Fruit fly (Drosophila melanogaster) whole organism, prepupa: ENCODE data around the gene iPLA2-VIA.

Source experiments
- Blimp-1 ChIP-seq: fragments of 200-800 bp; sonication (Bioruptor generic); optimal IDR thresholded peaks from 3 replicates; lab custom pipeline; 2017; ENCODE audit warnings: missing biosample characterization, missing genetic modification characterization, mild to moderate bottlenecking, moderate library complexity, missing genetic modification reagents
- CG10669 ChIP-seq: fragments of 200-800 bp; sonication (Bioruptor generic); optimal IDR thresholded peaks from 3 replicates; lab custom pipeline; 2018; ENCODE audit warnings: missing biosample characterization, mild to moderate bottlenecking, missing genetic modification characterization, moderate library complexity
- CG11294 ChIP-seq: fragments of 200-800 bp; sonication (Bioruptor generic); IDR thresholded peaks from 2 replicates; pipeline ENCODE4 v1.3.6; 2022; ENCODE audit warnings: missing biosample characterization, missing genetic modification characterization
- CG11762 ChIP-seq: fragments of 200-800 bp; sonication (Bioruptor generic); optimal IDR thresholded peaks from 3 replicates; lab custom pipeline; 2016; ENCODE audit warnings: missing biosample characterization, missing genetic modification characterization; ENCODE audit not compliant: insufficient read depth
- CG11902 ChIP-seq: fragments of 200-800 bp; sonication (Bioruptor generic); optimal IDR thresholded peaks from 3 replicates; lab custom pipeline; 2016; ENCODE audit warnings: missing biosample characterization, missing genetic modification characterization
- CG1621 ChIP-seq: fragments of 200-800 bp; sonication (Bioruptor generic); optimal IDR thresholded peaks from 3 replicates; lab custom pipeline; 2018; ENCODE audit warnings: missing biosample characterization, mild to moderate bottlenecking, missing genetic modification characterization
- CG16779 ChIP-seq: fragments of 200-800 bp; sonication (Bioruptor generic); optimal IDR thresholded peaks from 3 replicates; lab custom pipeline; 2017; ENCODE audit warnings: missing biosample characterization, mild to moderate bottlenecking, missing genetic modification characterization
- CG3032 ChIP-seq: fragments of 200-800 bp; optimal IDR thresholded peaks from 2 replicates; lab custom pipeline; 2019; ENCODE audit warnings: missing biosample characterization, mild to moderate bottlenecking, missing genetic modification characterization, moderate library complexity
- CG31627 ChIP-seq: fragments of 200-800 bp; sonication (Bioruptor generic); optimal IDR thresholded peaks from 3 replicates; lab custom pipeline; 2016; ENCODE audit warnings: missing biosample characterization, missing genetic modification characterization
- CG32006 ChIP-seq: fragments of 200-800 bp; sonication (Bioruptor generic); optimal IDR thresholded peaks from 3 replicates; lab custom pipeline; 2017; ENCODE audit warnings: missing biosample characterization, mild to moderate bottlenecking, missing genetic modification characterization
- CG34406 ChIP-seq: fragments of 200-800 bp; sonication (Bioruptor generic); optimal IDR thresholded peaks from 3 replicates; lab custom pipeline; 2016; ENCODE audit warnings: missing biosample characterization, missing genetic modification characterization
- CG3919 ChIP-seq: fragments of 200-800 bp; sonication (Bioruptor generic); optimal IDR thresholded peaks from 3 replicates; lab custom pipeline; 2016; ENCODE audit warnings: missing biosample characterization, missing genetic modification characterization
- CG4318 ChIP-seq: fragments of 200-800 bp; sonication (Bioruptor generic); optimal IDR thresholded peaks from 3 replicates; lab custom pipeline; 2017; ENCODE audit warnings: missing biosample characterization, mild to moderate bottlenecking, missing genetic modification characterization
- CG6163 ChIP-seq: fragments of 200-800 bp; sonication (Bioruptor generic); IDR thresholded peaks from 3 replicates; pipeline ENCODE4 v1.3.6; 2022; ENCODE audit warnings: missing biosample characterization, missing genetic modification characterization
- CG6276 ChIP-seq: fragments of 200-800 bp; sonication (Bioruptor generic); optimal IDR thresholded peaks from 2 replicates; lab custom pipeline; 2017; ENCODE audit warnings: missing biosample characterization, mild to moderate bottlenecking, missing genetic modification characterization
- CG6792 ChIP-seq: fragments of 200-800 bp; sonication (Bioruptor generic); optimal IDR thresholded peaks from 3 replicates; lab custom pipeline; 2016; ENCODE audit warnings: missing biosample characterization, missing genetic modification characterization
- CG6808 ChIP-seq: fragments of 200-800 bp; sonication (Bioruptor generic); optimal IDR thresholded peaks from 3 replicates; lab custom pipeline; 2017; ENCODE audit warnings: missing biosample characterization, missing genetic modification characterization, mild to moderate bottlenecking, moderate library complexity, missing genetic modification reagents
- CG6854 ChIP-seq: fragments of 200-800 bp; sonication (Bioruptor generic); optimal IDR thresholded peaks from 2 replicates; lab custom pipeline; 2017; ENCODE audit warnings: missing biosample characterization, mild to moderate bottlenecking, missing genetic modification characterization
- CG7368 ChIP-seq: fragments of 200-800 bp; sonication (Bioruptor generic); optimal IDR thresholded peaks from 3 replicates; lab custom pipeline; 2016; ENCODE audit warnings: missing biosample characterization, missing genetic modification characterization
- CG8319 ChIP-seq: fragments of 200-800 bp; sonication (Bioruptor generic); optimal IDR thresholded peaks from 3 replicates; lab custom pipeline; 2016; ENCODE audit warnings: missing biosample characterization, missing genetic modification characterization
- CG8632 ChIP-seq: fragments of 200-800 bp; sonication (Bioruptor generic); optimal IDR thresholded peaks from 3 replicates; lab custom pipeline; 2016; ENCODE audit warnings: missing biosample characterization, missing genetic modification characterization
- Eip75B ChIP-seq: fragments of 200-800 bp; sonication (Bioruptor generic); optimal IDR thresholded peaks from 3 replicates; lab custom pipeline; 2016; ENCODE audit warnings: missing biosample characterization, missing genetic modification characterization
- Ets21C ChIP-seq: fragments of 200-800 bp; sonication (Bioruptor generic); optimal IDR thresholded peaks from 3 replicates; lab custom pipeline; 2016; ENCODE audit warnings: missing biosample characterization, missing genetic modification characterization
- Ets96B ChIP-seq: fragments of 200-800 bp; optimal IDR thresholded peaks from 2 replicates; lab custom pipeline; 2019; ENCODE audit warnings: missing biosample characterization, mild to moderate bottlenecking, missing genetic modification characterization, moderate library complexity
- Gug ChIP-seq: fragments of 200-800 bp; sonication (Bioruptor generic); IDR thresholded peaks from 2 replicates; pipeline ENCODE4 v1.3.6; 2022; ENCODE audit warnings: missing biosample characterization, missing genetic modification characterization
- Hr38 ChIP-seq: sonication (Bioruptor generic); optimal IDR thresholded peaks from 2 replicates; lab custom pipeline; 2016; ENCODE audit warnings: missing biosample characterization, missing genetic modification characterization
- Hr39 ChIP-seq: fragments of 200-800 bp; sonication (Bioruptor generic); optimal IDR thresholded peaks from 2 replicates; lab custom pipeline; 2016; ENCODE audit warnings: missing biosample characterization, missing genetic modification characterization
- Hr4 ChIP-seq: fragments of 200-800 bp; sonication (Bioruptor generic); optimal IDR thresholded peaks from 3 replicates; lab custom pipeline; 2016; ENCODE audit warnings: missing biosample characterization, missing genetic modification characterization
- Met ChIP-seq: fragments of 200-800 bp; sonication (Bioruptor generic); optimal IDR thresholded peaks from 3 replicates; lab custom pipeline; 2016; ENCODE audit warnings: missing biosample characterization, missing genetic modification characterization
- Smox ChIP-seq: fragments of 200-800 bp; sonication (Bioruptor generic); optimal IDR thresholded peaks from 3 replicates; lab custom pipeline; 2016; ENCODE audit warnings: missing biosample characterization, missing genetic modification characterization
- Sox102F ChIP-seq: fragments of 200-800 bp; sonication (Bioruptor generic); optimal IDR thresholded peaks from 2 replicates; lab custom pipeline; 2016; ENCODE audit warnings: missing biosample characterization, mild to moderate bottlenecking, missing genetic modification characterization
- Sox14 ChIP-seq: fragments of 200-800 bp; sonication (Bioruptor generic); optimal IDR thresholded peaks from 3 replicates; lab custom pipeline; 2016; ENCODE audit warnings: missing biosample characterization, missing genetic modification characterization
- Sox15 ChIP-seq: fragments of 200-800 bp; sonication (Bioruptor generic); optimal IDR thresholded peaks from 3 replicates; lab custom pipeline; 2016; ENCODE audit warnings: missing biosample characterization, missing genetic modification characterization
- acj6 ChIP-seq: fragments of 200-800 bp; sonication (Bioruptor generic); optimal IDR thresholded peaks from 3 replicates; lab custom pipeline; 2016; ENCODE audit warnings: missing biosample characterization, missing genetic modification characterization
- dac ChIP-seq: fragments of 200-800 bp; sonication (Bioruptor generic); optimal IDR thresholded peaks from 2 replicates; lab custom pipeline; 2017; ENCODE audit warnings: missing biosample characterization, mild to moderate bottlenecking, missing genetic modification characterization
- dsx ChIP-seq: fragments of 200-800 bp; optimal IDR thresholded peaks from 3 replicates; lab custom pipeline; 2019; ENCODE audit warnings: missing biosample characterization, mild to moderate bottlenecking, missing genetic modification characterization, moderate library complexity; ENCODE audit not compliant: poor library complexity, severe bottlenecking
- eg ChIP-seq: fragments of 200-800 bp; sonication (Bioruptor generic); IDR thresholded peaks from 3 replicates; pipeline ENCODE4 v1.3.6; 2022; ENCODE audit warnings: missing biosample characterization, missing genetic modification characterization
- esn ChIP-seq: fragments of 200-800 bp; sonication (Bioruptor generic); optimal IDR thresholded peaks from 2 replicates; lab custom pipeline; 2016; ENCODE audit warnings: missing biosample characterization, mild to moderate bottlenecking, missing genetic modification characterization, moderate library complexity
- fd59A ChIP-seq: fragments of 200-800 bp; sonication (Bioruptor generic); optimal IDR thresholded peaks from 2 replicates; lab custom pipeline; 2017; ENCODE audit warnings: missing biosample characterization, mild to moderate bottlenecking, missing genetic modification characterization, missing genetic modification reagents
- fd85E ChIP-seq: fragments of 200-800 bp; sonication (Bioruptor generic); optimal IDR thresholded peaks from 3 replicates; lab custom pipeline; 2016; ENCODE audit warnings: missing biosample characterization, missing genetic modification characterization
- lz ChIP-seq: fragments of 200-800 bp; sonication (Bioruptor generic); optimal IDR thresholded peaks from 3 replicates; lab custom pipeline; 2016; ENCODE audit warnings: missing biosample characterization, missing genetic modification characterization
- net ChIP-seq: fragments of 200-800 bp; sonication (Bioruptor generic); optimal IDR thresholded peaks from 3 replicates; lab custom pipeline; 2016; ENCODE audit warnings: missing biosample characterization, missing genetic modification characterization
- pdm3 ChIP-seq: fragments of 200-800 bp; sonication (Bioruptor generic); optimal IDR thresholded peaks from 3 replicates; lab custom pipeline; 2016; ENCODE audit warnings: missing biosample characterization, missing genetic modification characterization
- spab ChIP-seq: fragments of 200-800 bp; sonication (Bioruptor generic); optimal IDR thresholded peaks from 2 replicates; lab custom pipeline; 2017; ENCODE audit warnings: missing biosample characterization, mild to moderate bottlenecking, missing genetic modification characterization, missing genetic modification reagents
- ss ChIP-seq, 2 experiments: fragments of 200-800 bp; sonication (Bioruptor generic); optimal IDR thresholded peaks; 2 replicates in 1 of 2; 3 replicates in 1 of 2; lab custom pipeline; 2017 to 2018; ENCODE audit warnings: mild to moderate bottlenecking in 2 of 2, missing biosample characterization in 2 of 2, missing genetic modification characterization in 2 of 2, moderate library complexity in 1 of 2
- svp ChIP-seq: fragments of 200-800 bp; sonication (Bioruptor generic); peaks from one replicate; lab custom pipeline; 2016; ENCODE audit warnings: missing biosample characterization, missing genetic modification characterization
- topi ChIP-seq: fragments of 200-800 bp; sonication (Bioruptor generic); optimal IDR thresholded peaks from 3 replicates; lab custom pipeline; 2016; ENCODE audit warnings: missing biosample characterization, missing genetic modification characterization
- vri ChIP-seq: fragments of 200-800 bp; sonication (Bioruptor generic); optimal IDR thresholded peaks from 3 replicates; lab custom pipeline; 2016; ENCODE audit warnings: missing biosample characterization, mild to moderate bottlenecking, missing genetic modification characterization

iPLA2-VIA gene

DNA sequence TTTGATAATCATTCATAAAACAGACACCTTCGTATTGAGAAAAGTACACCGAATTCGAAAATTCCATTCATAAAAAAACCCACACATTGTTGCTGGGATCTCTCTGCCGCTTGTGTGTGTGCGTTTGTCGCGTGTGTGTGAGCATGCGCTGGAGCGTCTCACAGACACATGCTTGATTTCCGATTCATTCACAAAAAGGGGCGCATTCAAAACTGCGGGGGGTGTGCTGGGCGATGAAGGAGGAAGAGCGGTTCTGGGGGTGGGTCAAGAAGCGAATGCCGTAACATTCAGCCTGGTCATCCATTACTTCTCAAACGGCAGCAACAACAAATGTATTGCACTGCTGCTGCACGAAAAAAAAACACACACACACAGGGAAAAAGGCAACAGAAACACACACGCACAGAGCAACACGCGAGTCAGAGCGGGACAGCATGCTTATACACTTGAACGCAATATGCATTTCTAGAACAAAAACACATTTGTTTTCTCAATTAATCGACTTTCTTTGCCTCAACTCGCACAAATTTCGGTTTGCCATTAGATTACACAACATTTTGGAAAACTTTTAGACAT, 10.2 kb downstream of the iPLA2-VIA start (continued):
- TF ChIP-seq Eip75B (GFP tag; lab: Kevin White, UChicago) (peak; percentile 37), Sox14 (GFP tag; lab: Kevin White, UChicago) (peak; percentile 62), CG6792 (no peak), CG3032 (tag; lab: Kevin White, UChicago) (no peak)

DNA sequence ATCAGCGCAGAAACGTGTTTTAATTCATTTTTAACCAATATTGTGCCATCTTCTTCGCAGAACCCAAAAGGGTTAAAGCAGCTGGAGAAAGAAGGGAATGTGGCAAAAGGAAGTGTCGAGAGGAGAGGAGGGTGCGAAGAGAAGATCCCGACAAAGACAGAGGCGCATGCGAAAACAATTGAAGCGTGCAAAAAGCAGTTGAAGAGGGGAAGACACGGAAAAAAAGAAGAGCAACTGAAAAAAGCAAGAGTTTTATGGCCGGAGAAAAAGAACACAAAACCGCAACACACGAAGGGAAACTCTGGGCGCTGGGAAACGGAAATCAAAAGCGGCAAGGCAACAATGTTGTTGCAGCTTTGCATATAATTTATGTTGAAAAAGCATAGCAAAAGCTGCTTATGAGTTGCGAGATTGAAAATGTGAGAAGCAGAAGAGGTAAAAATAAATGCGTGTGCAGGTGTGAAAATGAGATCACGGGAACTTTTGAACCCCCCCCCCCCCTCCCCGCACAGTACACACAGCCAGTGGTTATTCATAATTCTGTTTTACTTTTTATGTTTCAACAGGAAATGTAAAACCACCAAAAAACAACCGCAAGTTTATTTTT, 10.9 kb downstream of the iPLA2-VIA start:
- TF ChIP-seq CG6854 (GFP tag; lab: Kevin White, UChicago): no peak
- TF ChIP-seq Eip75B (GFP tag; lab: Kevin White, UChicago): no peak
- no peak for TF ChIP-seq CG8319 (GFP tag; lab: Kevin White, UChicago)
- no peak for TF ChIP-seq CG32006 (GFP tag; lab: Kevin White, UChicago)
- no peak for TF ChIP-seq CG6792
- TF ChIP-seq Blimp-1: peak; percentile 87
- no peak for TF ChIP-seq CG11294 (GFP tag; lab: Robert Waterston, UW)
- no peak for TF ChIP-seq vri (GFP tag; lab: Kevin White, UChicago)
- no peak for TF ChIP-seq CG7368 (GFP tag; lab: Kevin White, UChicago)
- no peak for TF ChIP-seq CG31627
- no peak for TF ChIP-seq spab (GFP tag; lab: Kevin White, UChicago)
- TF ChIP-seq CG6276 (GFP tag; lab: Kevin White, UChicago): no peak
- no peak for TF ChIP-seq CG34406 (GFP tag; lab: Kevin White, UChicago)
- no peak for TF ChIP-seq pdm3
- no peak for TF ChIP-seq CG11762
- no peak for TF ChIP-seq lz
- TF ChIP-seq Hr39: no peak
- peak; percentile 31 for TF ChIP-seq Sox14 (GFP tag; lab: Kevin White, UChicago)
- no peak for TF ChIP-seq acj6 (GFP tag; lab: Kevin White, UChicago)
- no peak for TF ChIP-seq Gug (GFP tag; lab: Robert Waterston, UW)
- no peak for TF ChIP-seq Ets21C (GFP tag; lab: Kevin White, UChicago)
- TF ChIP-seq fd85E (GFP tag; lab: Kevin White, UChicago): no peak
- no peak for TF ChIP-seq eg (GFP tag; lab: Robert Waterston, UW)
- TF ChIP-seq CG8632: peak; percentile 11
- TF ChIP-seq Hr38 (GFP tag; lab: Kevin White, UChicago): no peak
- TF ChIP-seq ss (GFP tag; optimal IDR thresholded peaks at IDR 0.05; lab: Kevin White, UChicago): peak; percentile 40 to 43
- TF ChIP-seq net (GFP tag; lab: Kevin White, UChicago): no peak
- TF ChIP-seq CG6808: no peak
- TF ChIP-seq esn (GFP tag; lab: Kevin White, UChicago): no peak
- no peak for TF ChIP-seq dac
- TF ChIP-seq topi: no peak
- TF ChIP-seq Hr4 (GFP tag; lab: Kevin White, UChicago): no peak
- TF ChIP-seq CG10669: no peak
- peak; percentile 29 for TF ChIP-seq CG3032 (tag; lab: Kevin White, UChicago)
- no peak for TF ChIP-seq Sox15 (GFP tag; lab: Kevin White, UChicago)
- TF ChIP-seq dsx: peak; percentile 87
- peak; percentile 13 for TF ChIP-seq fd59A (GFP tag; lab: Kevin White, UChicago)
- TF ChIP-seq Sox102F (GFP tag; lab: Kevin White, UChicago): peak; percentile 55
- no peak for TF ChIP-seq CG11902 (GFP tag; lab: Kevin White, UChicago)
- TF ChIP-seq CG3919 (GFP tag; lab: Kevin White, UChicago): no peak
- no peak; the same call in 2 of the 3 replicates for TF ChIP-seq CG6163 (GFP tag; lab: Robert Waterston, UW)
- TF ChIP-seq Ets96B: peak; percentile 8
- peak; percentile 73 for TF ChIP-seq CG1621
- TF ChIP-seq CG16779 (tag; lab: Kevin White, UChicago): no peak
- TF ChIP-seq CG4318 (GFP tag; lab: Kevin White, UChicago): no peak
- TF ChIP-seq Met (GFP tag; lab: Kevin White, UChicago): peak; percentile 7
- no peak for TF ChIP-seq Smox (GFP tag; lab: Kevin White, UChicago)
- TF ChIP-seq svp (GFP tag; lab: Kevin White, UChicago): no peak
